Fruit fly (Drosophila melanogaster) whole organism, embryonic: ENCODE results near the gene Gr85a.

Experiments used
- abd-A ChIP-seq: fragments of 200-800 bp; sonication (Bioruptor generic); optimal IDR thresholded peaks from 3 replicates; lab custom pipeline; 2019; ENCODE audit warnings: missing biosample characterization, mild to moderate bottlenecking, missing genetic modification characterization, moderate library complexity
- klu ChIP-seq: fragments of 200-800 bp; sonication (Bioruptor generic); IDR thresholded peaks from 2 replicates; pipeline ENCODE4 v1.3.6; 2022; ENCODE audit warnings: missing biosample characterization, missing genetic modification characterization

dm6 chr3R:10042024-10042663 is 45.6 kb upstream of the Gr85a start:
- TF ChIP-seq abd-A (tag; lab: Kevin White, UChicago), result no peak
- no peak for TF ChIP-seq klu (GFP tag; lab: Robert Waterston, UW)
